Worm (Caenorhabditis elegans): ENCODE measurements around the gene vha-5.

ce11 chrIV:8255221-8255620 is 48.5 kb upstream of the vha-5 start:
- no peak for TF ChIP-seq mep-1 (tag; optimal IDR thresholded peaks at IDR 0.05)
- TF ChIP-seq nhr-11 (tag; optimal IDR thresholded peaks at IDR 0.05): no peak
- no peak for TF ChIP-seq snpc-4 (tag; optimal IDR thresholded peaks at IDR 0.05)
- TF ChIP-seq grh-1 (GFP tag; IDR thresholded peaks at IDR 0.05): no peak
- TF ChIP-seq fos-1 (tag; optimal IDR thresholded peaks at IDR 0.05): no peak
- no peak for TF ChIP-seq nhr-237 (tag; optimal IDR thresholded peaks at IDR 0.05)
- TF ChIP-seq dpl-1 (GFP tag; optimal IDR thresholded peaks at IDR 0.05): no peak
- TF ChIP-seq jun-1 (tag; optimal IDR thresholded peaks at IDR 0.05): no peak
- TF ChIP-seq pag-3 (tag; optimal IDR thresholded peaks at IDR 0.05; ENCODE audit: borderline replicate concordance, insufficient read depth): no peak
- TF ChIP-seq blmp-1 (tag; optimal IDR thresholded peaks at IDR 0.05): no peak
- no peak for TF ChIP-seq nhr-77 (tag; optimal IDR thresholded peaks at IDR 0.05)
- TF ChIP-seq tlp-1 (tag; optimal IDR thresholded peaks at IDR 0.05): no peak
- TF ChIP-seq unc-62 (GFP tag; optimal IDR thresholded peaks at IDR 0.05): no peak
- TF ChIP-seq aly-2 (tag; optimal IDR thresholded peaks at IDR 0.05): no peak

Measured in whole organism, L1 larva.